Fruit fly (Drosophila melanogaster) whole organism, embryonic: ENCODE data around the gene Scr.

ENCODE experiments used
- Awh ChIP-seq: fragments of 200-800 bp; sonication (Bioruptor generic); IDR thresholded peaks from 2 replicates; pipeline ENCODE4, ENCODE4 v1.3.6; 2022; ENCODE audit warnings: missing biosample characterization, missing genetic modification characterization
- CG10462 ChIP-seq: fragments of 200-800 bp; sonication (Bioruptor generic); optimal IDR thresholded peaks from 2 replicates; lab custom pipeline; 2016; ENCODE audit warnings: missing biosample characterization, missing genetic modification characterization
- CG10979 ChIP-seq: fragments of 200-800 bp; sonication (Bioruptor generic); optimal IDR thresholded peaks from 2 replicates; lab custom pipeline; 2018; ENCODE audit warnings: missing biosample characterization, mild to moderate bottlenecking, missing genetic modification characterization, moderate library complexity
- CG11093 ChIP-seq: fragments of 200-800 bp; sonication (Bioruptor generic); IDR thresholded peaks from 3 replicates; pipeline ENCODE4 v1.3.6; 2022; ENCODE audit warnings: missing biosample characterization, missing genetic modification characterization
- CG15479 ChIP-seq: fragments of 200-800 bp; sonication (Bioruptor generic); optimal IDR thresholded peaks from 3 replicates; lab custom pipeline; 2019; ENCODE audit warnings: missing biosample characterization, mild to moderate bottlenecking, missing genetic modification characterization, moderate library complexity
- CG18619 ChIP-seq: fragments of 200-800 bp; sonication (Bioruptor generic); optimal IDR thresholded peaks from 3 replicates; lab custom pipeline; 2017; ENCODE audit warnings: missing biosample characterization, mild to moderate bottlenecking, missing genetic modification characterization
- CG32767 ChIP-seq: fragments of 200-800 bp; sonication (Bioruptor generic); IDR thresholded peaks from 2 replicates; pipeline ENCODE4 v1.3.6; 2022; ENCODE audit warnings: missing biosample characterization, missing genetic modification characterization
- CG33557 ChIP-seq: fragments of 200-800 bp; sonication (Bioruptor generic); optimal IDR thresholded peaks from 2 replicates; lab custom pipeline; 2019; ENCODE audit warnings: missing biosample characterization, mild to moderate bottlenecking, missing genetic modification characterization, moderate library complexity
- CG34422 ChIP-seq: fragments of 200-800 bp; sonication (Bioruptor generic); IDR thresholded peaks from 3 replicates; pipeline ENCODE4 v1.3.6; 2022; ENCODE audit warnings: missing biosample characterization, missing genetic modification characterization
- CG4707 ChIP-seq: fragments of 200-800 bp; sonication (Bioruptor generic); optimal IDR thresholded peaks from 2 replicates; lab custom pipeline; 2018; ENCODE audit warnings: missing biosample characterization, mild to moderate bottlenecking, missing genetic modification characterization, moderate library complexity
- CG5953 ChIP-seq: fragments of 200-800 bp; sonication (Bioruptor generic); IDR thresholded peaks from 2 replicates; pipeline ENCODE4 v1.3.6; 2022; ENCODE audit warnings: missing biosample characterization, missing genetic modification characterization
- CG9215 ChIP-seq: fragments of 200-800 bp; sonication (Bioruptor generic); IDR thresholded peaks from 2 replicates; pipeline ENCODE4 v1.3.6; 2022; ENCODE audit warnings: missing biosample characterization, missing genetic modification characterization
- D19A ChIP-seq: fragments of 200-800 bp; optimal IDR thresholded peaks from 3 replicates; lab custom pipeline; 2019; ENCODE audit warnings: missing biosample characterization, mild to moderate bottlenecking, missing genetic modification characterization, moderate library complexity
- HLH4C ChIP-seq: fragments of 200-800 bp; sonication (Bioruptor generic); IDR thresholded peaks from 3 replicates; pipeline ENCODE4 v1.3.6; 2022; ENCODE audit warnings: missing biosample characterization, missing genetic modification characterization; ENCODE audit not compliant: partially characterized antibody
- Hey ChIP-seq: fragments of 200-800 bp; sonication (Bioruptor generic); optimal IDR thresholded peaks from 3 replicates; lab custom pipeline; 2018; ENCODE audit warnings: missing biosample characterization, mild to moderate bottlenecking, missing genetic modification characterization
- Nf-YC ChIP-seq: fragments of 200-800 bp; optimal IDR thresholded peaks from 3 replicates; lab custom pipeline; 2019; ENCODE audit warnings: missing biosample characterization, mild to moderate bottlenecking, missing genetic modification characterization, moderate library complexity
- Oli ChIP-seq: fragments of 200-800 bp; sonication (Bioruptor generic); optimal IDR thresholded peaks from 2 replicates; lab custom pipeline; 2018; ENCODE audit warnings: missing biosample characterization, mild to moderate bottlenecking, missing genetic modification characterization, moderate library complexity
- Ptx1 ChIP-seq: fragments of 200-800 bp; sonication (Bioruptor generic); IDR thresholded peaks from 2 replicates; pipeline ENCODE4 v1.3.6; 2022; ENCODE audit warnings: missing biosample characterization, missing genetic modification characterization
- Scr ChIP-seq: fragments of 200-800 bp; sonication (Bioruptor generic); IDR thresholded peaks from 2 replicates; pipeline ENCODE4 v1.3.6; 2022; ENCODE audit warnings: missing biosample characterization, missing genetic modification characterization; ENCODE audit not compliant: partially characterized antibody
- Sox100B ChIP-seq: fragments of 200-800 bp; sonication (Bioruptor generic); optimal IDR thresholded peaks from 3 replicates; lab custom pipeline; 2018; ENCODE audit warnings: missing biosample characterization, mild to moderate bottlenecking, missing genetic modification characterization
- chinmo ChIP-seq: fragments of 200-800 bp; sonication (Bioruptor generic); IDR thresholded peaks from 4 replicates; pipeline ENCODE4 v1.3.6; 2022; ENCODE audit warnings: missing biosample characterization, missing genetic modification characterization; ENCODE audit not compliant: partially characterized antibody
- chm ChIP-seq: fragments of 200-800 bp; sonication (Bioruptor generic); IDR thresholded peaks from 2 replicates; pipeline ENCODE4 v1.3.6; 2022; ENCODE audit warnings: missing biosample characterization, missing genetic modification characterization
- crol ChIP-seq: fragments of 200-800 bp; sonication (Bioruptor generic); IDR thresholded peaks from 2 replicates; pipeline ENCODE4 v1.3.6; 2022; ENCODE audit warnings: missing biosample characterization, missing genetic modification characterization
- gt ChIP-seq: fragments of 200-800 bp; sonication (Bioruptor generic); IDR thresholded peaks from 2 replicates; pipeline ENCODE4 v1.3.6; 2022; ENCODE audit warnings: missing biosample characterization, missing genetic modification characterization
- her ChIP-seq: fragments of 200-800 bp; sonication (Bioruptor generic); optimal IDR thresholded peaks from 2 replicates; lab custom pipeline; 2016; ENCODE audit warnings: missing biosample characterization, missing genetic modification characterization
- hkb ChIP-seq, 2 experiments: fragments of 200-800 bp in 1 of 2; fragments of >200 bp in 1 of 2; sonication (Bioruptor generic) in 1 of 2; IDR thresholded peaks in 1 of 2; optimal IDR thresholded peaks in 1 of 2; 2 replicates each; pipeline versions ENCODE4 v1.3.6 to Lab custom; 2017 to 2022; ENCODE audit warnings: missing biosample characterization in 1 of 2, missing genetic modification characterization in 1 of 2
- nau ChIP-seq: fragments of 200-800 bp; sonication (Bioruptor generic); optimal IDR thresholded peaks from 3 replicates; lab custom pipeline; 2017; ENCODE audit warnings: missing biosample characterization, mild to moderate bottlenecking, missing genetic modification characterization, missing genetic modification reagents
- nerfin-1 ChIP-seq: fragments of 200-800 bp; sonication (Bioruptor generic); optimal IDR thresholded peaks from 3 replicates; lab custom pipeline; 2019; ENCODE audit warnings: missing biosample characterization, mild to moderate bottlenecking, missing genetic modification characterization, moderate library complexity
- nom ChIP-seq: fragments of 200-800 bp; sonication (Bioruptor generic); optimal IDR thresholded peaks from 2 replicates; lab custom pipeline; 2017; ENCODE audit warnings: missing biosample characterization, missing genetic modification characterization, mild to moderate bottlenecking, moderate library complexity, missing genetic modification reagents
- pros ChIP-seq: fragments of 200-800 bp; sonication (Bioruptor generic); optimal IDR thresholded peaks from 3 replicates; lab custom pipeline; 2019; ENCODE audit warnings: missing biosample characterization, mild to moderate bottlenecking, missing genetic modification characterization, moderate library complexity
- ro ChIP-seq: fragments of 200-800 bp; sonication (Bioruptor generic); IDR thresholded peaks from 2 replicates; pipeline ENCODE4 v1.3.6; 2022; ENCODE audit warnings: missing biosample characterization, missing genetic modification characterization
- row ChIP-seq: fragments of 200-800 bp; sonication (Bioruptor generic); IDR thresholded peaks from 3 replicates; pipeline ENCODE4 v1.3.6; 2022; ENCODE audit warnings: missing biosample characterization, missing genetic modification characterization
- ssp ChIP-seq: fragments of 200-800 bp; sonication (Bioruptor generic); IDR thresholded peaks from 2 replicates; pipeline ENCODE4 v1.3.6; 2022; ENCODE audit warnings: missing biosample characterization, missing genetic modification characterization
- vvl ChIP-seq: fragments of 200-800 bp; sonication (Bioruptor generic); IDR thresholded peaks from 2 replicates; pipeline ENCODE4 v1.3.6; 2022; ENCODE audit warnings: missing biosample characterization, missing genetic modification characterization

Scr gene

dm6 chr3R:6813941-6814556 lies 35.7 kb downstream of the Scr start (continued):
- no peak for TF ChIP-seq CG33557 (GFP tag; lab: Kevin White, UChicago)

DNA sequence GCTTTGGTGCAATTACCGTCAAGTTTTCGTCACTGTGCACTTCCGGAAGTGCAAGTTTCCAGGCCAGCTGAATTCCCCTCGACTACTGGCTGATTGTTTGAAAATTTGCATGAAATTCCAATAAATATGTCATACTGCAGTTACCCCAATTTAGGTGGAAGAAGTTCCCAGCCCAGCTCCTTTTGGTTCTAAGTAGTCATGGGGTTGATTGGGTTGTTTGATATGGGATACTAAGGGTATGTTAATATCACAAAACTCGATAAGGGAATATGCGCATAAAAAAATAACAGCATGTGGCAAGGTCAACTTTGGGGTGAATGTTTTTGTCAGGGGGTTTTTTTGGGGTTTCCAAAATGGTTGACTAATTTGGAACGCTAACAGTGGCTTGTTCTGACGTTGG lies 36.5 kb downstream of the Scr start:
- TF ChIP-seq ro (GFP tag; lab: Robert Waterston, UW): no peak
- TF ChIP-seq pros (GFP tag; lab: Kevin White, UChicago): peak; percentile 68
- TF ChIP-seq CG5953 (GFP tag; lab: Robert Waterston, UW): no peak
- TF ChIP-seq vvl: peak; percentile 49; the same call in 1 of the 2 replicates
- 0 out of 2 replicates have a peak, but pooled peaks have one; percentile 3 for TF ChIP-seq CG32767 (GFP tag; lab: Robert Waterston, UW)
- no peak for TF ChIP-seq HLH4C (GFP tag; lab: Robert Waterston, UW)
- TF ChIP-seq crol: no peak
- TF ChIP-seq nerfin-1 (tag; lab: Kevin White, UChicago): peak; percentile 71

- TF ChIP-seq CG10979 (no peak), CG18619 (GFP tag; lab: Kevin White, UChicago) (no peak), CG15479 (GFP tag; lab: Kevin White, UChicago) (peak; percentile 60), Awh (GFP tag; lab: Robert Waterston, UW) (no peak), her (GFP tag; lab: Kevin White, UChicago) (no peak), nom (GFP tag; lab: Kevin White, UChicago) (peak; percentile 29), D19A (peak; percentile 4), CG9215 (GFP tag; lab: Robert Waterston, UW) (no peak), CG34422 (0 out of 3 replicates have a peak, but pooled peaks have one; percentile 11), CG32767 (GFP tag; lab: Robert Waterston, UW) (0 out of 2 replicates have a peak, but pooled peaks have one; percentile 8), CG10462 (GFP tag; lab: Kevin White, UChicago) (no peak)
Measured at dm6 chr3R:6812876-6813199, 36.9 kb downstream of the Scr start.

DNA sequence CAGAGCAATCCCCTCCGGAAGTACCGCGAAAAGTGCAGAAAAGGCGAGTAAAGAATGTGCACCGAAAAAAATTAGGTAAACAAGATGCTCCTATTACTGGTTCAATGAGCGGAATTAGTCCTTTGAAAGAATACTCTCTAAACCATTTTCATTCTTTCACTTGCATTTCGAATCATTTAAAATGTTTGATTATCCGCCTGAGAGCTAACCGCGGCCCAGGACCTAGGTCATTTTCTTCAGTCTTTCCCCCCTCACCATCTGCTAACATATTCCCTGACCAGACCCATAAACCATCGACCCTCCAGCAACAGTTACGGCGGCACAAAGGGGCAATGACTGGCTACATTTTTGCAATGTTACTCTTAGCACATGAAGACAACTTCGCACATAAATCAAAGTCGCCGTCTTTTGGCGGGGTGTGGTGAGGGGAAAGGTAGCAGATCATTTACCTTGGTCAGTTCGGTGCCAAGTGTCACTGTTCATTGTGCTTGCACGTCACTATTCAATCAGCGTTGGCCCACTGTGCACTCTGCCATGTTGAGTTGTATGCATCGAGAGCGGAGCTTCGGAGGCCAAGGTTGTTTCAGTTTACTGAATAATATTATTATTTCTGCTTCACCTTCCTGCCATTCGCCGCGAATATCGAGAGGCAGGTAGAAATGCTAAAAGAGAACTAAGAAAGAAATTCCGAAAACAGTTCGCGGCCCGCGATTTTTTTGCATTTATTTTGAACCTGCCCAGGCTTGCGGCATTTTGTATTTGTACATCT lies 37.5 kb downstream of the Scr start:
- TF ChIP-seq Nf-YC (tag; lab: Kevin White, UChicago) (no peak), Oli (tag; lab: Kevin White, UChicago) (peak; percentile 13), row (GFP tag; lab: Robert Waterston, UW) (peak; percentile 31; the same call in 2 of the 3 replicates), CG11093 (GFP tag; lab: Robert Waterston, UW) (0 out of 3 replicates have a peak, but pooled peaks have one; percentile 13), CG4707 (GFP tag; lab: Kevin White, UChicago) (peak; percentile 23), gt (no peak), Hey (tag; lab: Kevin White, UChicago) (no peak), ssp (GFP tag; lab: Robert Waterston, UW) (no peak), Ptx1 (0 out of 2 replicates have a peak, but pooled peaks have one; percentile 19), nau (GFP tag; lab: Kevin White, UChicago) (no peak), vvl (0 out of 2 replicates have a peak, but pooled peaks have one; percentile 16), Sox100B (GFP tag; lab: Kevin White, UChicago) (no peak), Scr (GFP tag; lab: Robert Waterston, UW) (0 out of 2 replicates have a peak, but pooled peaks have one; percentile 10), hkb (optimal IDR thresholded peaks at IDR 0.05; lab: Kevin White, UChicago) (no peak), hkb (GFP tag; IDR thresholded peaks at IDR 0.05; lab: Robert Waterston, UW) (0 out of 2 replicates have a peak, but pooled peaks have one; percentile 13), chm (GFP tag; lab: Robert Waterston, UW) (0 out of 2 replicates have a peak, but pooled peaks have one; percentile 19), chinmo (GFP tag; lab: Robert Waterston, UW) (0 out of 4 replicates have a peak, but pooled peaks have one; percentile 20), crol (peak; percentile 49)
